Fruit fly (Drosophila melanogaster): ENCODE measurements around the gene CG42613.

CG42613 gene

dm6 chr3R:18986089-18986887 lies 57.3 kb downstream of the CG42613 start (continued):
- no peak for TF ChIP-seq ato (GFP tag; IDR thresholded peaks at IDR 0.05; ENCODE audit: partially characterized antibody)

- no peak for TF ChIP-seq CG9932 (GFP tag; IDR thresholded peaks at IDR 0.05)
- TF ChIP-seq gce (GFP tag; IDR thresholded peaks at IDR 0.05): no peak
- TF ChIP-seq sima (GFP tag; optimal IDR thresholded peaks at IDR 0.05): no peak
- TF ChIP-seq fd64A (GFP tag; optimal IDR thresholded peaks at IDR 0.05): peak; percentile 38
- peak; percentile 2 for TF ChIP-seq PHDP (tag; optimal IDR thresholded peaks at IDR 0.05)
- peak; percentile 63 for TF ChIP-seq cg (GFP tag; optimal IDR thresholded peaks at IDR 0.05)
- peak; percentile 36 for TF ChIP-seq CG18262 (tag; optimal IDR thresholded peaks at IDR 0.05)
- peak; percentile 27; the same call in 1 of the 2 replicates for TF ChIP-seq vvl (GFP tag; IDR thresholded peaks at IDR 0.05)
- TF ChIP-seq Fer1 (GFP tag; optimal IDR thresholded peaks at IDR 0.05): peak; percentile 42
- TF ChIP-seq gem (tag; optimal IDR thresholded peaks at IDR 0.05): peak; percentile 44
- peak in 1 of 2 experiments; percentile 15 for TF ChIP-seq dpn (GFP tag; optimal IDR thresholded peaks at IDR 0.05)
- peak; percentile 31 for TF ChIP-seq HHEX (GFP tag; optimal IDR thresholded peaks at IDR 0.05)
- TF ChIP-seq Blimp-1 (GFP tag; optimal IDR thresholded peaks at IDR 0.05): peak; percentile 37
- peak; percentile 32 for TF ChIP-seq CG9609 (GFP tag; optimal IDR thresholded peaks at IDR 0.05)
- TF ChIP-seq prd (optimal IDR thresholded peaks at IDR 0.05): no peak
- peak; percentile 29; the same call in 1 of the 3 replicates for TF ChIP-seq prd (GFP tag; IDR thresholded peaks at IDR 0.05)
- TF ChIP-seq lola (GFP tag; optimal IDR thresholded peaks at IDR 0.05): peak in 1 of 3 experiments; percentile 39
- TF ChIP-seq Xbp1 (GFP tag; optimal IDR thresholded peaks at IDR 0.05): peak; percentile 16
- TF ChIP-seq D (optimal IDR thresholded peaks at IDR 0.05): no peak
- peak; percentile 53 for TF ChIP-seq D (GFP tag; optimal IDR thresholded peaks at IDR 0.05)
- TF ChIP-seq CG11504 (tag; optimal IDR thresholded peaks at IDR 0.05): peak; percentile 40
- TF ChIP-seq HLH54F (GFP tag; optimal IDR thresholded peaks at IDR 0.05): no peak
- peak; percentile 42 for TF ChIP-seq CG13424 (tag; optimal IDR thresholded peaks at IDR 0.05)
- no peak for TF ChIP-seq ems (GFP tag; optimal IDR thresholded peaks at IDR 0.05)
- peak; percentile 51; the same call in 1 of the 3 replicates for TF ChIP-seq ci (GFP tag; IDR thresholded peaks at IDR 0.05)
- peak; percentile 35 for TF ChIP-seq CG12769 (tag; optimal IDR thresholded peaks at IDR 0.05)
- TF ChIP-seq Meics (GFP tag; optimal IDR thresholded peaks at IDR 0.05): peak; percentile 36
- 0 out of 2 replicates have a peak, but pooled peaks have one; percentile 36 for TF ChIP-seq sob (GFP tag; IDR thresholded peaks at IDR 0.05)
- peak in 1 of 2 experiments; percentile 6 for TF ChIP-seq Hr51 (GFP tag; optimal IDR thresholded peaks at IDR 0.05)
- no peak for TF ChIP-seq CG30020 (tag; optimal IDR thresholded peaks at IDR 0.05)
- TF ChIP-seq sd (tag; optimal IDR thresholded peaks at IDR 0.05): peak; percentile 80
- TF ChIP-seq D19A (tag; optimal IDR thresholded peaks at IDR 0.05): peak; percentile 53
- no peak for TF ChIP-seq ash1 (GFP tag; optimal IDR thresholded peaks at IDR 0.05)
- 0 out of 2 replicates have a peak, but pooled peaks have one; percentile 21 for TF ChIP-seq CG14441 (GFP tag; IDR thresholded peaks at IDR 0.05)
- TF ChIP-seq CG14965 (GFP tag; optimal IDR thresholded peaks at IDR 0.05; ENCODE audit: borderline replicate concordance): peak; percentile 30
- TF ChIP-seq pros (GFP tag; optimal IDR thresholded peaks at IDR 0.05): peak; percentile 15
- no peak for TF ChIP-seq CG6854 (GFP tag; optimal IDR thresholded peaks at IDR 0.05)
- TF ChIP-seq CG2120 (GFP tag; optimal IDR thresholded peaks at IDR 0.05): peak; percentile 3
- TF ChIP-seq CG8089 (GFP tag; optimal IDR thresholded peaks at IDR 0.05): no peak
- no peak for TF ChIP-seq Dref (GFP tag; IDR thresholded peaks at IDR 0.05)
- 0 out of 2 replicates have a peak, but pooled peaks have one; percentile 11 for TF ChIP-seq Xrp1 (GFP tag; IDR thresholded peaks at IDR 0.05)
- no peak for TF ChIP-seq Eip74EF (GFP tag; optimal IDR thresholded peaks at IDR 0.05)
These were observed 58.7 kb downstream of the CG42613 start for dm6 chr3R:18987428-18988416.
